Fruit fly (Drosophila melanogaster) whole organism, pupa: ENCODE data around the gene CG9837.
A peak's percentile ranks its signal among the peaks of the same experiment; 100 is the strongest.

Experiments used
- CG10348 ChIP-seq: fragments of 200-800 bp; sonication (Bioruptor generic); IDR thresholded peaks from 2 replicates; pipeline ENCODE4 v1.3.6; 2022; ENCODE audit warnings: missing biosample characterization, missing genetic modification characterization
- CG12605 ChIP-seq: fragments of 200-800 bp; sonication (Bioruptor generic); IDR thresholded peaks from 2 replicates; pipeline ENCODE4 v1.3.6; 2022; ENCODE audit warnings: missing biosample characterization, missing genetic modification characterization
- CG13204 ChIP-seq: fragments of 200-800 bp; sonication (Bioruptor generic); optimal IDR thresholded peaks from 2 replicates; lab custom pipeline; 2018; ENCODE audit warnings: missing biosample characterization, mild to moderate bottlenecking, missing genetic modification characterization, moderate library complexity
- CG14655 ChIP-seq: fragments of 200-800 bp; sonication (Bioruptor generic); optimal IDR thresholded peaks from 3 replicates; lab custom pipeline; 2017; ENCODE audit warnings: mild to moderate bottlenecking, missing biosample characterization, missing genetic modification reagents, missing genetic modification characterization
- CG15710 ChIP-seq: fragments of 200-800 bp; sonication (Bioruptor generic); optimal IDR thresholded peaks from 2 replicates; lab custom pipeline; 2018; ENCODE audit warnings: missing biosample characterization, mild to moderate bottlenecking, missing genetic modification characterization, moderate library complexity
- CG17806 ChIP-seq: fragments of 200-800 bp; sonication (Bioruptor generic); optimal IDR thresholded peaks from 2 replicates; lab custom pipeline; 2018; ENCODE audit warnings: missing biosample characterization, mild to moderate bottlenecking, missing genetic modification characterization, moderate library complexity
- CG32121 ChIP-seq: fragments of 200-800 bp; sonication (Bioruptor generic); IDR thresholded peaks from 2 replicates; pipeline ENCODE4 v1.3.6; 2022; ENCODE audit warnings: missing biosample characterization, missing genetic modification characterization
- CG34367 ChIP-seq: fragments of 200-800 bp; sonication (Bioruptor generic); optimal IDR thresholded peaks from 2 replicates; lab custom pipeline; 2018; ENCODE audit warnings: missing biosample characterization, mild to moderate bottlenecking, missing genetic modification characterization
- CG4496 ChIP-seq: fragments of 200-800 bp; sonication (Bioruptor generic); IDR thresholded peaks from 3 replicates; pipeline ENCODE4 v1.3.6; 2022; ENCODE audit warnings: missing biosample characterization, missing genetic modification characterization
- CG8159 ChIP-seq: fragments of 200-800 bp; sonication (Bioruptor generic); optimal IDR thresholded peaks from 3 replicates; lab custom pipeline; 2018; ENCODE audit warnings: missing biosample characterization, mild to moderate bottlenecking, missing genetic modification characterization, moderate library complexity
- CG8301 ChIP-seq: fragments of 200-800 bp; sonication (Bioruptor generic); optimal IDR thresholded peaks from 2 replicates; lab custom pipeline; 2018; ENCODE audit warnings: missing biosample characterization, mild to moderate bottlenecking, missing genetic modification characterization
- CG9948 ChIP-seq: fragments of 200-800 bp; sonication (Bioruptor generic); optimal IDR thresholded peaks from 2 replicates; lab custom pipeline; 2018; ENCODE audit warnings: missing biosample characterization, mild to moderate bottlenecking, missing genetic modification characterization, moderate library complexity
- D1 ChIP-seq: fragments of 200-800 bp; sonication (Bioruptor generic); optimal IDR thresholded peaks from 2 replicates; lab custom pipeline; 2018; ENCODE audit warnings: missing biosample characterization, mild to moderate bottlenecking, missing genetic modification characterization, moderate library complexity
- EcR ChIP-seq: fragments of 200-800 bp; sonication (Bioruptor generic); optimal IDR thresholded peaks from 3 replicates; lab custom pipeline; 2019; ENCODE audit warnings: missing biosample characterization, missing genetic modification characterization, mild to moderate bottlenecking, moderate library complexity, missing genetic modification reagents
- Ets98B ChIP-seq: fragments of 200-800 bp; sonication (Bioruptor generic); IDR thresholded peaks from 2 replicates; pipeline ENCODE4 v1.3.6; 2022; ENCODE audit warnings: missing biosample characterization, missing genetic modification characterization
- Pif1A ChIP-seq: fragments of 200-800 bp; sonication (Bioruptor generic); optimal IDR thresholded peaks from 3 replicates; lab custom pipeline; 2016; ENCODE audit warnings: missing biosample characterization, missing genetic modification characterization
- Pif1B ChIP-seq: fragments of 200-800 bp; sonication (Bioruptor generic); optimal IDR thresholded peaks from 3 replicates; lab custom pipeline; 2016; ENCODE audit warnings: missing biosample characterization, missing genetic modification characterization
- Snoo ChIP-seq: fragments of 200-800 bp; sonication (Bioruptor generic); optimal IDR thresholded peaks from 3 replicates; lab custom pipeline; 2017; ENCODE audit warnings: missing biosample characterization, mild to moderate bottlenecking, missing genetic modification characterization, inconsistent platforms
- fd96Ca ChIP-seq: fragments of 200-800 bp; sonication (Bioruptor generic); IDR thresholded peaks from 3 replicates; pipeline ENCODE4 v1.3.6; 2022; ENCODE audit warnings: missing biosample characterization, missing genetic modification characterization
- gl ChIP-seq: fragments of 200-800 bp; sonication (Bioruptor generic); optimal IDR thresholded peaks from 2 replicates; lab custom pipeline; 2018; ENCODE audit warnings: missing biosample characterization, mild to moderate bottlenecking, missing genetic modification characterization
- rn ChIP-seq: fragments of 200-800 bp; sonication (Bioruptor generic); IDR thresholded peaks from 2 replicates; pipeline ENCODE4 v1.3.6; 2022; ENCODE audit warnings: missing biosample characterization, missing genetic modification characterization

Gene CG9837

dm6 chr3R:8846154-8846648 is 32.8 kb upstream of the CG9837 start:
- TF ChIP-seq CG13204 (GFP tag; lab: Kevin White, UChicago) (no peak), CG10348 (GFP tag; lab: Robert Waterston, UW) (no peak), CG34367 (tag; lab: Kevin White, UChicago) (no peak), CG8301 (no peak), Pif1A (GFP tag; lab: Kevin White, UChicago) (peak; percentile 16), Pif1B (GFP tag; lab: Kevin White, UChicago) (peak; percentile 60), fd96Ca (peak; percentile 57; the same call in 1 of the 3 replicates), gl (tag; lab: Kevin White, UChicago) (peak; percentile 36), CG4496 (GFP tag; lab: Robert Waterston, UW) (peak; percentile 67; the same call in 2 of the 3 replicates), CG8159 (tag; lab: Kevin White, UChicago) (no peak), CG14655 (GFP tag; lab: Kevin White, UChicago) (no peak), EcR (GFP tag; lab: Kevin White, UChicago) (peak; percentile 60), Snoo (tag; lab: Kevin White, UChicago) (no peak), Ets98B (peak; percentile 73), CG32121 (GFP tag; lab: Robert Waterston, UW) (peak; percentile 43; the same call in 1 of the 2 replicates), CG9948 (tag; lab: Kevin White, UChicago) (no peak), D1 (tag; lab: Kevin White, UChicago) (peak; percentile 10), CG15710 (tag; lab: Kevin White, UChicago) (peak; percentile 6), CG12605 (GFP tag; lab: Robert Waterston, UW) (peak; percentile 57), CG17806 (tag; lab: Kevin White, UChicago) (no peak), rn (no peak)

- TF ChIP-seq CG15710 (tag; lab: Kevin White, UChicago) (no peak), CG34367 (tag; lab: Kevin White, UChicago) (no peak), EcR (GFP tag; lab: Kevin White, UChicago) (no peak), CG13204 (GFP tag; lab: Kevin White, UChicago) (no peak), rn (no peak), CG8301 (no peak), fd96Ca (no peak), gl (tag; lab: Kevin White, UChicago) (no peak), D1 (tag; lab: Kevin White, UChicago) (no peak), CG14655 (GFP tag; lab: Kevin White, UChicago) (no peak), CG17806 (tag; lab: Kevin White, UChicago) (no peak), CG4496 (GFP tag; lab: Robert Waterston, UW) (no peak), CG12605 (GFP tag; lab: Robert Waterston, UW) (no peak), CG9948 (tag; lab: Kevin White, UChicago) (no peak), Pif1A (GFP tag; lab: Kevin White, UChicago) (no peak), CG8159 (tag; lab: Kevin White, UChicago) (no peak)
Observed at dm6 chr3R:8844955-8845354, 31.6 kb upstream of the CG9837 start.

- no peak for TF ChIP-seq rn
Observed at dm6 chr3R:8843942-8844637, 30.7 kb upstream of the CG9837 start.

dm6 chr3R:8841533-8841932 is 28.2 kb upstream of the CG9837 start:
- TF ChIP-seq CG32121 (GFP tag; lab: Robert Waterston, UW) = no peak
- TF ChIP-seq CG13204 (GFP tag; lab: Kevin White, UChicago) = no peak
- no peak for TF ChIP-seq Snoo (tag; lab: Kevin White, UChicago)
- no peak for TF ChIP-seq gl (tag; lab: Kevin White, UChicago)
- TF ChIP-seq CG8301 = no peak
- TF ChIP-seq CG9948 (tag; lab: Kevin White, UChicago) = no peak
- no peak for TF ChIP-seq fd96Ca
- TF ChIP-seq CG10348 (GFP tag; lab: Robert Waterston, UW) = no peak
- TF ChIP-seq D1 (tag; lab: Kevin White, UChicago) = no peak
- no peak for TF ChIP-seq rn
- no peak for TF ChIP-seq CG8159 (tag; lab: Kevin White, UChicago)
- no peak for TF ChIP-seq CG34367 (tag; lab: Kevin White, UChicago)
- no peak for TF ChIP-seq CG4496 (GFP tag; lab: Robert Waterston, UW)
- no peak for TF ChIP-seq CG17806 (tag; lab: Kevin White, UChicago)
- TF ChIP-seq CG14655 (GFP tag; lab: Kevin White, UChicago) = no peak
- no peak for TF ChIP-seq CG15710 (tag; lab: Kevin White, UChicago)
- TF ChIP-seq Pif1B (GFP tag; lab: Kevin White, UChicago) = no peak
- TF ChIP-seq CG12605 (GFP tag; lab: Robert Waterston, UW) = no peak
- TF ChIP-seq EcR (GFP tag; lab: Kevin White, UChicago) = no peak

dm6 chr3R:8841038-8841437 is 27.7 kb upstream of the CG9837 start:
- TF ChIP-seq CG17806 (tag; lab: Kevin White, UChicago) = no peak
- TF ChIP-seq CG34367 (tag; lab: Kevin White, UChicago) = no peak
- TF ChIP-seq rn = no peak
- no peak for TF ChIP-seq CG8159 (tag; lab: Kevin White, UChicago)
- no peak for TF ChIP-seq fd96Ca
- no peak for TF ChIP-seq CG9948 (tag; lab: Kevin White, UChicago)
- TF ChIP-seq CG14655 (GFP tag; lab: Kevin White, UChicago) = no peak
- TF ChIP-seq CG32121 (GFP tag; lab: Robert Waterston, UW) = no peak
- no peak for TF ChIP-seq CG4496 (GFP tag; lab: Robert Waterston, UW)
- no peak for TF ChIP-seq CG15710 (tag; lab: Kevin White, UChicago)
- TF ChIP-seq CG10348 (GFP tag; lab: Robert Waterston, UW) = no peak
- TF ChIP-seq CG8301 = no peak
- no peak for TF ChIP-seq D1 (tag; lab: Kevin White, UChicago)
- TF ChIP-seq gl (tag; lab: Kevin White, UChicago) = no peak
- TF ChIP-seq CG12605 (GFP tag; lab: Robert Waterston, UW) = no peak
- no peak for TF ChIP-seq Snoo (tag; lab: Kevin White, UChicago)
